Fruit fly (Drosophila melanogaster): ENCODE measurements around the gene Mcm6.

The Mcm6 gene

DNA sequence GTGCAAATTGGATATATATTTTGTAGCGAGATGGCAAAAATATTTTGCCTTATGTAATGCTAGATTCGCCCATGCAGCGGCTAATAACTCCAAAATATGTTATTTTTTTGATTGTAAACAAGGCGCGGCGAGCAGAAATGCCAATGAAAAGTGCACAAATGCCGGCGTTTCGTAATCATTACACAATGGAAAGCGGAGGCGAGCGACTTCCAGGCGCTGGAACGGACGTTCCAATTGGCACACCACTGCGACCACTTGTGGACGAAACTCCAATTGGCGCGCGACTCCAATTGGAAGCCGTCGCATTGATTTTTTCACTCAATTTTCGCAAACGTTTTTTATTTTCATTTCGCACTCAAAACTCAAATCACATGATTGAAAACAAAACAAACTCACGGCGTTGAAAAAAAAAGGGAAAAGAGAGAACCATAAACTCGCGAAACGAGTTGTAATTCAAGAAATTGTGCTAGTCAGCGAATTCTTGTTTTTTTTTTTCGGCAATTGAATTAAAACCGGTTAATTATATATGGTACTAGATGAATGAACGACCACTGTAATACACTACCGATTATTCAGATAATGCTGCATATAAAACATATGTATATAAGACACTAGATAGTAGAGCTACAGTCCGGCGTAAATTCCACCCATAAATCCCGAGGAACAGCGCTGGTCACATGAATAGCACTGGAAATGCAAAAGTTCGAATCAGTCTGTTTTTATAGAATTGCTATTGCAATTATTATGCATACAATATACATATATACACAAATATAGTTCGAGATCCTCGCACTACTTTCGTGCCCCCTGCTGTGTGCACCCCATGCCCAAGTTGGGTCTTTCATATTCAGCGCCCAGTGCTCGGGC, 4.7 kb downstream of the Mcm6 start, which contains the start of gene ND-ASHI (continued):
- peak; percentile 94 for TF ChIP-seq CG5245 (GFP tag; optimal IDR thresholded peaks at IDR 0.05)
- peak; percentile 81; the same call in 2 of the 3 replicates for TF ChIP-seq jigr1 (GFP tag; IDR thresholded peaks at IDR 0.05)
- peak; percentile 92 for TF ChIP-seq CG13424 (tag; optimal IDR thresholded peaks at IDR 0.05)
- peak; percentile 90 for TF ChIP-seq CG6254 (GFP tag; optimal IDR thresholded peaks at IDR 0.05)
- peak; percentile 84 for TF ChIP-seq CG8388 (GFP tag; optimal IDR thresholded peaks at IDR 0.05)
- peak; percentile 88 for TF ChIP-seq kay (GFP tag; optimal IDR thresholded peaks at IDR 0.05)
- peak; percentile 83 for TF ChIP-seq CG6654 (GFP tag; optimal IDR thresholded peaks at IDR 0.05)
- peak; percentile 94 for TF ChIP-seq Awh (GFP tag; IDR thresholded peaks at IDR 0.05)
- TF ChIP-seq CG12236 (GFP tag; optimal IDR thresholded peaks at IDR 0.05), result peak; percentile 73
- peak; percentile 94 for TF ChIP-seq Dek (tag; optimal IDR thresholded peaks at IDR 0.05)
- TF ChIP-seq CG8089 (GFP tag; optimal IDR thresholded peaks at IDR 0.05), result peak; percentile 79
- peak; percentile 84 for TF ChIP-seq Gsc (GFP tag; IDR thresholded peaks at IDR 0.05)
- TF ChIP-seq CG17361 (GFP tag; IDR thresholded peaks at IDR 0.05), result peak; percentile 91
- TF ChIP-seq CG12299 (tag; optimal IDR thresholded peaks at IDR 0.05), result peak; percentile 91
- peak; percentile 96 for TF ChIP-seq NFAT (GFP tag; IDR thresholded peaks at IDR 0.05)
- peak; percentile 92 for TF ChIP-seq odd (GFP tag; optimal IDR thresholded peaks at IDR 0.05)
- TF ChIP-seq lmd (GFP tag; IDR thresholded peaks at IDR 0.05), result peak; percentile 96
- TF ChIP-seq CG32772 (GFP tag; IDR thresholded peaks at IDR 0.05), result peak; percentile 94
- peak; percentile 92 for TF ChIP-seq CG9215 (GFP tag; IDR thresholded peaks at IDR 0.05)
- peak; percentile 90 for TF ChIP-seq sug (tag; optimal IDR thresholded peaks at IDR 0.05)
- TF ChIP-seq CG17802 (tag; optimal IDR thresholded peaks at IDR 0.05), result peak; percentile 74
- peak; percentile 96 for TF ChIP-seq Atf6 (GFP tag; IDR thresholded peaks at IDR 0.05)
- TF ChIP-seq esg (GFP tag; conservative IDR thresholded peaks at IDR 0.05), result peak; percentile 89
- peak; percentile 97 for TF ChIP-seq CG34376 (GFP tag; optimal IDR thresholded peaks at IDR 0.05)
- TF ChIP-seq slbo (GFP tag; IDR thresholded peaks at IDR 0.05), result peak; percentile 98
- peak; percentile 94 for TF ChIP-seq CG6854 (GFP tag; optimal IDR thresholded peaks at IDR 0.05)
- no peak for TF ChIP-seq Dp (GFP tag; optimal IDR thresholded peaks at IDR 0.05)
- peak; percentile 84 for TF ChIP-seq CG3838 (GFP tag; optimal IDR thresholded peaks at IDR 0.05)
- no peak for TF ChIP-seq CG42726 (GFP tag; IDR thresholded peaks at IDR 0.05; ENCODE audit: partially characterized antibody)
- TF ChIP-seq jumu (GFP tag; optimal IDR thresholded peaks at IDR 0.05), result peak; percentile 86
- no peak for TF ChIP-seq sqz (GFP tag; optimal IDR thresholded peaks at IDR 0.05)
- TF ChIP-seq NK7.1 (GFP tag; optimal IDR thresholded peaks at IDR 0.05), result peak; percentile 78
- TF ChIP-seq tgo (GFP tag; IDR thresholded peaks at IDR 0.05), result peak; percentile 94
- peak; percentile 56 for TF ChIP-seq kah (GFP tag; optimal IDR thresholded peaks at IDR 0.05)
- peak; percentile 54; the same call in 1 of the 2 replicates for TF ChIP-seq aop (GFP tag; IDR thresholded peaks at IDR 0.05)
- peak; percentile 81 to 96 for TF ChIP-seq insv (GFP tag; optimal IDR thresholded peaks at IDR 0.05)
- peak; percentile 89 for TF ChIP-seq cas (GFP tag; IDR thresholded peaks at IDR 0.05)
- TF ChIP-seq Hr39 (optimal IDR thresholded peaks at IDR 0.05), result no peak
- no peak for TF ChIP-seq CG1832 (GFP tag; optimal IDR thresholded peaks at IDR 0.05)
- peak; percentile 95 for TF ChIP-seq ind (GFP tag; optimal IDR thresholded peaks at IDR 0.05)
- peak; percentile 95 for TF ChIP-seq Gug (GFP tag; IDR thresholded peaks at IDR 0.05)
- peak; percentile 75 for TF ChIP-seq CG13123 (GFP tag; optimal IDR thresholded peaks at IDR 0.05)
- TF ChIP-seq z (GFP tag; IDR thresholded peaks at IDR 0.05), result peak; percentile 60; the same call in 2 of the 3 replicates
- TF ChIP-seq lab (GFP tag; optimal IDR thresholded peaks at IDR 0.05), result peak; percentile 98
- TF ChIP-seq jing (GFP tag; optimal IDR thresholded peaks at IDR 0.05), result no peak
- TF ChIP-seq Ada2b (GFP tag; IDR thresholded peaks at IDR 0.05), result peak; percentile 96
- TF ChIP-seq CG9437 (GFP tag; optimal IDR thresholded peaks at IDR 0.05), result peak; percentile 79
- peak; percentile 41 for TF ChIP-seq CG30020 (tag; optimal IDR thresholded peaks at IDR 0.05)
- TF ChIP-seq CG8924 (tag; optimal IDR thresholded peaks at IDR 0.05), result peak; percentile 93
- peak; percentile 22 for TF ChIP-seq grn (GFP tag; optimal IDR thresholded peaks at IDR 0.05)
